Worm (Caenorhabditis elegans) whole organism, young adult: ENCODE measurements around the gene F16F9.4.
A peak's percentile ranks its signal among the peaks of the same experiment; 100 is the strongest.

ENCODE experiments used
- B0035.1 ChIP-seq: sonication (generic microtip); optimal IDR thresholded peaks from 2 replicates; lab custom pipeline; 2016; ENCODE audit warnings: missing genetic modification characterization, mild to moderate bottlenecking, missing compliant biosample characterization, missing genotype, missing genetic modification reagents
- B0261.1 ChIP-seq: sonication (generic microtip); optimal IDR thresholded peaks from 2 replicates; lab custom pipeline; 2016; ENCODE audit warnings: mild to moderate bottlenecking, missing genetic modification characterization, moderate library complexity, missing compliant biosample characterization
- C17E4.6 ChIP-seq: fragments of 200-800 bp; sonication (Bioruptor generic); IDR thresholded peaks from 2 replicates; pipeline ENCODE4 v1.3.6; 2022; ENCODE audit warnings: missing genetic modification reagents, missing genetic modification characterization, missing compliant biosample characterization
- F33H1.4 ChIP-seq: fragments of 200-800 bp; sonication (Bioruptor generic); IDR thresholded peaks from 2 replicates; pipeline ENCODE4 v1.3.6; 2022; ENCODE audit warnings: missing genetic modification reagents, missing genetic modification characterization, missing compliant biosample characterization
- F57A8.1 ChIP-seq: fragments of 200-800 bp; sonication (Bioruptor generic); optimal IDR thresholded peaks from 2 replicates; lab custom pipeline; 2018; ENCODE audit warnings: mild to moderate bottlenecking, missing genetic modification characterization, moderate library complexity, missing compliant biosample characterization
- K12H6.12 ChIP-seq: fragments of 200-800 bp; sonication (Bioruptor generic); optimal IDR thresholded peaks from 2 replicates; lab custom pipeline; 2018; ENCODE audit warnings: mild to moderate bottlenecking, missing genetic modification characterization, missing compliant biosample characterization
- T07F8.4 ChIP-seq: sonication (generic microtip); optimal IDR thresholded peaks from 2 replicates; lab custom pipeline; 2016; ENCODE audit warnings: mild to moderate bottlenecking, missing genetic modification characterization, moderate library complexity, missing compliant biosample characterization
- Y67H2A.10 ChIP-seq: fragments of 200-800 bp; sonication (Bioruptor generic); conservative IDR thresholded peaks from 2 replicates; pipeline ENCODE4 v1.3.6; 2022; ENCODE audit warnings: missing genetic modification reagents, missing genetic modification characterization, missing compliant biosample characterization
- Y95B8A.8 ChIP-seq: fragments of 200-800 bp; sonication (Bioruptor generic); IDR thresholded peaks from 2 replicates; pipeline ENCODE4 v1.3.6; 2022; ENCODE audit warnings: missing genetic modification reagents, missing genetic modification characterization, missing compliant biosample characterization
- ZK185.1 ChIP-seq: sonication (generic microtip); optimal IDR thresholded peaks from 2 replicates; lab custom pipeline; 2016; ENCODE audit warnings: mild to moderate bottlenecking, missing genetic modification characterization, missing compliant biosample characterization; ENCODE audit not compliant: poor library complexity, severe bottlenecking
- akir-1 ChIP-seq: fragments of 200-800 bp; sonication (Bioruptor generic); optimal IDR thresholded peaks from 2 replicates; lab custom pipeline; 2018; ENCODE audit warnings: mild to moderate bottlenecking, missing genetic modification characterization, moderate library complexity, missing compliant biosample characterization
- ama-1 ChIP-seq, 3 experiments: fragments of 150-350 bp in 1 of 3; sonication (generic microtip) in 2 of 3; optimal IDR thresholded peaks; 2 replicates each; lab custom pipeline; 2014 to 2018; ENCODE audit warnings: missing biosample characterization in 2 of 3, missing genetic modification characterization in 2 of 3, missing genetic modification reagents in 2 of 3
- athp-1 ChIP-seq: sonication (generic microtip); optimal IDR thresholded peaks from 2 replicates; lab custom pipeline; 2017; ENCODE audit warnings: mild to moderate bottlenecking, missing genetic modification characterization, missing compliant biosample characterization
- attf-5 ChIP-seq: fragments of 200-800 bp; sonication (Bioruptor generic); optimal IDR thresholded peaks from 2 replicates; lab custom pipeline; 2018; ENCODE audit warnings: mild to moderate bottlenecking, missing genetic modification characterization, missing compliant biosample characterization
- bed-2 ChIP-seq: fragments of 200-800 bp; sonication (Bioruptor generic); IDR thresholded peaks from 2 replicates; pipeline ENCODE4 v1.3.6; 2022; ENCODE audit warnings: missing genetic modification reagents, missing genetic modification characterization, missing compliant biosample characterization
- cebp-1 ChIP-seq, 2 experiments: fragments of 200-800 bp in 1 of 2; sonication (Bioruptor generic) in 1 of 2; sonication (generic microtip) in 1 of 2; IDR thresholded peaks in 1 of 2; optimal IDR thresholded peaks in 1 of 2; 2 replicates each; pipeline versions ENCODE4 v1.3.6 to Lab custom; 2017 to 2022; ENCODE audit warnings: missing compliant biosample characterization in 2 of 2, missing genetic modification characterization in 2 of 2, mild to moderate bottlenecking in 1 of 2, missing genetic modification reagents in 1 of 2, moderate library complexity in 1 of 2
- cebp-2 ChIP-seq: fragments of 200-800 bp; sonication (Bioruptor generic); IDR thresholded peaks from 2 replicates; pipeline ENCODE4 v1.3.6; 2022; ENCODE audit warnings: missing genetic modification characterization, missing compliant biosample characterization
- ceh-27 ChIP-seq: fragments of 200-800 bp; sonication (Bioruptor generic); optimal IDR thresholded peaks from 2 replicates; lab custom pipeline; 2018; ENCODE audit warnings: mild to moderate bottlenecking, missing genetic modification characterization, moderate library complexity, missing compliant biosample characterization
- ceh-40 ChIP-seq: fragments of 200-800 bp; sonication (Bioruptor generic); IDR thresholded peaks from 2 replicates; pipeline ENCODE4 v1.3.6; 2022; ENCODE audit warnings: missing genetic modification characterization, missing compliant biosample characterization
- ceh-91 ChIP-seq: fragments of 200-800 bp; sonication (Bioruptor generic); IDR thresholded peaks from 2 replicates; pipeline ENCODE4 v1.3.6; 2022; ENCODE audit warnings: missing genetic modification reagents, missing genetic modification characterization, missing compliant biosample characterization
- dpff-1 ChIP-seq: sonication (generic microtip); optimal IDR thresholded peaks from 2 replicates; lab custom pipeline; 2017; ENCODE audit warnings: mild to moderate bottlenecking, missing genetic modification characterization, missing compliant biosample characterization
- dpl-1 ChIP-seq: fragments of 150-350 bp; optimal IDR thresholded peaks from 2 replicates; lab custom pipeline; 2014; ENCODE audit warnings: missing biosample characterization, missing genetic modification reagents, missing genetic modification characterization
- efl-1 ChIP-seq: fragments of 150-350 bp; optimal IDR thresholded peaks from 2 replicates; lab custom pipeline; 2014; ENCODE audit warnings: missing biosample characterization, missing genetic modification reagents, missing genetic modification characterization
- egl-18 ChIP-seq: fragments of 200-800 bp; sonication (Bioruptor generic); IDR thresholded peaks from 2 replicates; pipeline ENCODE4 v1.3.6; 2022; ENCODE audit warnings: missing genetic modification reagents, missing genetic modification characterization, missing compliant biosample characterization
- egrh-3 ChIP-seq: fragments of 200-800 bp; sonication (Bioruptor generic); IDR thresholded peaks from 2 replicates; pipeline ENCODE4 v1.3.6; 2022; ENCODE audit warnings: missing genetic modification reagents, missing genetic modification characterization, missing compliant biosample characterization
- gei-17 ChIP-seq: fragments of 200-800 bp; sonication (Bioruptor generic); optimal IDR thresholded peaks from 2 replicates; lab custom pipeline; 2018; ENCODE audit warnings: mild to moderate bottlenecking, missing genetic modification characterization, missing compliant biosample characterization
- hlh-12 ChIP-seq: sonication (generic microtip); optimal IDR thresholded peaks from 2 replicates; lab custom pipeline; 2016; ENCODE audit warnings: missing genetic modification characterization, missing compliant biosample characterization
- hlh-26 ChIP-seq: fragments of 200-800 bp; sonication (Bioruptor generic); conservative IDR thresholded peaks from 2 replicates; pipeline ENCODE4 v1.3.6; 2022; ENCODE audit warnings: missing genetic modification reagents, missing genetic modification characterization, missing compliant biosample characterization
- hmg-1.2 ChIP-seq: fragments of 200-800 bp; sonication (Bioruptor generic); IDR thresholded peaks from 2 replicates; pipeline ENCODE4 v1.3.6; 2022; ENCODE audit warnings: missing genetic modification reagents, missing genetic modification characterization, missing compliant biosample characterization
- lin-40 ChIP-seq: sonication (generic microtip); optimal IDR thresholded peaks from 2 replicates; lab custom pipeline; 2016; ENCODE audit warnings: missing genetic modification characterization, mild to moderate bottlenecking, missing compliant biosample characterization, missing genotype, missing genetic modification reagents
- mcd-1 ChIP-seq: fragments of 200-800 bp; sonication (Bioruptor generic); IDR thresholded peaks from 2 replicates; pipeline ENCODE4 v1.3.6; 2022; ENCODE audit warnings: missing genetic modification reagents, missing genetic modification characterization, missing compliant biosample characterization
- nhr-80 ChIP-seq: sonication (generic microtip); optimal IDR thresholded peaks from 2 replicates; lab custom pipeline; 2016; ENCODE audit warnings: missing genetic modification characterization, missing compliant biosample characterization
- snpc-4 ChIP-seq, 5 experiments: fragments of 150-350 bp in 1 of 5; sonication (generic microtip) in 4 of 5; optimal IDR thresholded peaks; 2 replicates each; lab custom pipeline; 2014 to 2018; ENCODE audit warnings: missing genetic modification characterization in 5 of 5, missing biosample characterization in 3 of 5, antibody characterized with exemption in 2 of 5, mild to moderate bottlenecking in 2 of 5, missing compliant biosample characterization in 2 of 5, missing genotype in 2 of 5, moderate library complexity in 2 of 5, missing genetic modification reagents in 1 of 5
- sptf-2 ChIP-seq: fragments of 200-800 bp; sonication (Bioruptor generic); optimal IDR thresholded peaks from 2 replicates; lab custom pipeline; 2018; ENCODE audit warnings: mild to moderate bottlenecking, missing genetic modification characterization, missing compliant biosample characterization
- unc-130 ChIP-seq: sonication (generic microtip); optimal IDR thresholded peaks from 2 replicates; lab custom pipeline; 2016; ENCODE audit warnings: missing genetic modification reagents, missing genetic modification characterization, missing compliant biosample characterization
- xnd-1 ChIP-seq: sonication (generic microtip); optimal IDR thresholded peaks from 2 replicates; lab custom pipeline; 2016; ENCODE audit warnings: missing genotype, missing genetic modification reagents, missing genetic modification characterization, missing compliant biosample characterization
- zfh-2 ChIP-seq: fragments of 200-800 bp; sonication (Bioruptor generic); conservative IDR thresholded peaks from 2 replicates; pipeline ENCODE4 v1.3.6; 2022; ENCODE audit warnings: missing genetic modification reagents, missing genetic modification characterization, missing compliant biosample characterization
- ztf-26 ChIP-seq: sonication (generic microtip); optimal IDR thresholded peaks from 2 replicates; lab custom pipeline; 2017; ENCODE audit warnings: missing genetic modification characterization, missing compliant biosample characterization
- ztf-6 ChIP-seq: fragments of 200-800 bp; sonication (Bioruptor generic); IDR thresholded peaks from 2 replicates; pipeline ENCODE4 v1.3.6; 2022; ENCODE audit warnings: missing genetic modification reagents, missing genetic modification characterization, missing compliant biosample characterization

F16F9.4 gene

ce11 chrX:8426160-8426712 is 36.9 kb downstream of the F16F9.4 start:
- TF ChIP-seq mcd-1 (GFP tag; lab: Robert Waterston, UW): no peak

- TF ChIP-seq ceh-91 (GFP tag; lab: Robert Waterston, UW): no peak
- no peak for TF ChIP-seq hlh-26
- no peak for TF ChIP-seq athp-1 (tag; lab: Kevin White, UChicago)
- TF ChIP-seq Y67H2A.10 (GFP tag; lab: Robert Waterston, UW): no peak
- no peak for TF ChIP-seq B0035.1 (tag; lab: Kevin White, UChicago)
- no peak for TF ChIP-seq dpff-1 (tag; lab: Kevin White, UChicago)
- no peak for TF ChIP-seq Y95B8A.8
- no peak for TF ChIP-seq F57A8.1 (GFP tag; lab: Kevin White, UChicago)
- no peak for TF ChIP-seq sptf-2 (GFP tag; lab: Kevin White, UChicago)
- no peak for TF ChIP-seq egl-18 (GFP tag; lab: Robert Waterston, UW)
- no peak for TF ChIP-seq K12H6.12 (tag; lab: Kevin White, UChicago)
Observed at ce11 chrX:8424286-8424685, 38.9 kb downstream of the F16F9.4 start.

- TF ChIP-seq gei-17 (no peak), ztf-6 (GFP tag; lab: Robert Waterston, UW) (no peak), ztf-26 (tag; lab: Kevin White, UChicago) (no peak), hlh-12 (tag; lab: Kevin White, UChicago) (no peak), xnd-1 (tag; lab: Kevin White, UChicago) (no peak), bed-2 (GFP tag; lab: Robert Waterston, UW) (no peak), C17E4.6 (GFP tag; lab: Robert Waterston, UW) (no peak), dpl-1 (no peak), hmg-1.2 (GFP tag; lab: Robert Waterston, UW) (no peak), athp-1 (tag; lab: Kevin White, UChicago) (no peak), T07F8.4 (no peak), ZK185.1 (tag; lab: Kevin White, UChicago) (no peak), zfh-2 (GFP tag; lab: Robert Waterston, UW) (no peak)
Observed at ce11 chrX:8423633-8424032, 39.5 kb downstream of the F16F9.4 start, which contains the start of gene tth-1. Gene tth-1, minus strand, starts transcription at chrX:8423733.

ce11 chrX:8423199-8423598 is 40.0 kb downstream of the F16F9.4 start:
- TF ChIP-seq cebp-1 (GFP tag; IDR thresholded peaks at IDR 0.05; lab: Robert Waterston, UW) (no peak), cebp-1 (tag; optimal IDR thresholded peaks at IDR 0.05; lab: Kevin White, UChicago) (peak; percentile 12), T07F8.4 (no peak), nhr-80 (tag; lab: Kevin White, UChicago) (peak; percentile 18)

- no peak for TF ChIP-seq snpc-4 (GFP tag; optimal IDR thresholded peaks at IDR 0.05; lab: Kevin White, UChicago)
- peak in 2 of 4 experiments; percentile 7 to 13 for TF ChIP-seq snpc-4 (tag; optimal IDR thresholded peaks at IDR 0.05; lab: Kevin White, UChicago)
- peak; percentile 4 for TF ChIP-seq attf-5 (GFP tag; lab: Kevin White, UChicago)
- no peak for TF ChIP-seq egrh-3
- TF ChIP-seq ceh-40: no peak
- TF ChIP-seq zfh-2 (GFP tag; lab: Robert Waterston, UW): peak; percentile 31; the same call in 1 of the 2 replicates
- peak; percentile 66; the same call in 1 of the 2 replicates for TF ChIP-seq hmg-1.2 (GFP tag; lab: Robert Waterston, UW)
- no peak for TF ChIP-seq efl-1 (GFP tag; lab: Kevin White, UChicago)
- TF ChIP-seq cebp-2 (GFP tag; lab: Robert Waterston, UW): no peak
- peak; percentile 72 for TF ChIP-seq F33H1.4 (GFP tag; lab: Robert Waterston, UW)
- TF ChIP-seq ztf-26 (tag; lab: Kevin White, UChicago): no peak
- no peak for TF ChIP-seq ama-1 (optimal IDR thresholded peaks at IDR 0.05; lab: Kevin White, UChicago)
- TF ChIP-seq ama-1 (GFP tag; optimal IDR thresholded peaks at IDR 0.05; lab: Kevin White, UChicago): no peak
- no peak for TF ChIP-seq bed-2 (GFP tag; lab: Robert Waterston, UW)
- TF ChIP-seq K12H6.12 (tag; lab: Kevin White, UChicago): no peak
- TF ChIP-seq ZK185.1 (tag; lab: Kevin White, UChicago): peak; percentile 16
- no peak for TF ChIP-seq ceh-27 (GFP tag; lab: Kevin White, UChicago)
- no peak for TF ChIP-seq B0261.1 (tag; lab: Kevin White, UChicago)
- peak; percentile 14 for TF ChIP-seq lin-40 (tag; lab: Kevin White, UChicago)
- TF ChIP-seq akir-1 (GFP tag; lab: Kevin White, UChicago): no peak
- no peak for TF ChIP-seq cebp-1 (GFP tag; IDR thresholded peaks at IDR 0.05; lab: Robert Waterston, UW)
- TF ChIP-seq cebp-1 (tag; optimal IDR thresholded peaks at IDR 0.05; lab: Kevin White, UChicago): peak; percentile 57
- TF ChIP-seq unc-130 (GFP tag; lab: Kevin White, UChicago): no peak
Observed at ce11 chrX:8422020-8422419, 41.1 kb downstream of the F16F9.4 start, which contains the start of gene tag-123. Gene tag-123, minus strand, starts transcription at chrX:8422055.
